Fruit fly (Drosophila melanogaster) whole organism, prepupa: Measurements from ENCODE around the gene CG15506.

Source experiments
- Blimp-1 ChIP-seq: fragments of 200-800 bp; sonication (Bioruptor generic); optimal IDR thresholded peaks from 3 replicates; lab custom pipeline; 2017; ENCODE audit warnings: missing biosample characterization, missing genetic modification characterization, mild to moderate bottlenecking, moderate library complexity, missing genetic modification reagents
- CG10631 ChIP-seq: fragments of 200-800 bp; sonication (Bioruptor generic); optimal IDR thresholded peaks from 2 replicates; lab custom pipeline; 2016; ENCODE audit warnings: missing biosample characterization, missing genetic modification characterization
- CG10669 ChIP-seq: fragments of 200-800 bp; sonication (Bioruptor generic); optimal IDR thresholded peaks from 3 replicates; lab custom pipeline; 2018; ENCODE audit warnings: missing biosample characterization, mild to moderate bottlenecking, missing genetic modification characterization, moderate library complexity
- CG11294 ChIP-seq: fragments of 200-800 bp; sonication (Bioruptor generic); IDR thresholded peaks from 2 replicates; pipeline ENCODE4 v1.3.6; 2022; ENCODE audit warnings: missing biosample characterization, missing genetic modification characterization
- CG11762 ChIP-seq: fragments of 200-800 bp; sonication (Bioruptor generic); optimal IDR thresholded peaks from 3 replicates; lab custom pipeline; 2016; ENCODE audit warnings: missing biosample characterization, missing genetic modification characterization; ENCODE audit not compliant: insufficient read depth
- CG11902 ChIP-seq: fragments of 200-800 bp; sonication (Bioruptor generic); optimal IDR thresholded peaks from 3 replicates; lab custom pipeline; 2016; ENCODE audit warnings: missing biosample characterization, missing genetic modification characterization
- CG15336 ChIP-seq: fragments of 200-800 bp; sonication (Bioruptor generic); IDR thresholded peaks from 2 replicates; pipeline ENCODE4 v1.3.6; 2022; ENCODE audit warnings: missing biosample characterization, missing genetic modification characterization
- CG1621 ChIP-seq: fragments of 200-800 bp; sonication (Bioruptor generic); optimal IDR thresholded peaks from 3 replicates; lab custom pipeline; 2018; ENCODE audit warnings: missing biosample characterization, mild to moderate bottlenecking, missing genetic modification characterization
- CG16779 ChIP-seq: fragments of 200-800 bp; sonication (Bioruptor generic); optimal IDR thresholded peaks from 3 replicates; lab custom pipeline; 2017; ENCODE audit warnings: missing biosample characterization, mild to moderate bottlenecking, missing genetic modification characterization
- CG3032 ChIP-seq: fragments of 200-800 bp; optimal IDR thresholded peaks from 2 replicates; lab custom pipeline; 2019; ENCODE audit warnings: missing biosample characterization, mild to moderate bottlenecking, missing genetic modification characterization, moderate library complexity
- CG31627 ChIP-seq: fragments of 200-800 bp; sonication (Bioruptor generic); optimal IDR thresholded peaks from 3 replicates; lab custom pipeline; 2016; ENCODE audit warnings: missing biosample characterization, missing genetic modification characterization
- CG32006 ChIP-seq: fragments of 200-800 bp; sonication (Bioruptor generic); optimal IDR thresholded peaks from 3 replicates; lab custom pipeline; 2017; ENCODE audit warnings: missing biosample characterization, mild to moderate bottlenecking, missing genetic modification characterization
- CG3919 ChIP-seq: fragments of 200-800 bp; sonication (Bioruptor generic); optimal IDR thresholded peaks from 3 replicates; lab custom pipeline; 2016; ENCODE audit warnings: missing biosample characterization, missing genetic modification characterization
- CG4318 ChIP-seq: fragments of 200-800 bp; sonication (Bioruptor generic); optimal IDR thresholded peaks from 3 replicates; lab custom pipeline; 2017; ENCODE audit warnings: missing biosample characterization, mild to moderate bottlenecking, missing genetic modification characterization
- CG6163 ChIP-seq: fragments of 200-800 bp; sonication (Bioruptor generic); IDR thresholded peaks from 3 replicates; pipeline ENCODE4 v1.3.6; 2022; ENCODE audit warnings: missing biosample characterization, missing genetic modification characterization
- CG6792 ChIP-seq: fragments of 200-800 bp; sonication (Bioruptor generic); optimal IDR thresholded peaks from 3 replicates; lab custom pipeline; 2016; ENCODE audit warnings: missing biosample characterization, missing genetic modification characterization
- CG6808 ChIP-seq: fragments of 200-800 bp; sonication (Bioruptor generic); optimal IDR thresholded peaks from 3 replicates; lab custom pipeline; 2017; ENCODE audit warnings: missing biosample characterization, missing genetic modification characterization, mild to moderate bottlenecking, moderate library complexity, missing genetic modification reagents
- CG6854 ChIP-seq: fragments of 200-800 bp; sonication (Bioruptor generic); optimal IDR thresholded peaks from 2 replicates; lab custom pipeline; 2017; ENCODE audit warnings: missing biosample characterization, mild to moderate bottlenecking, missing genetic modification characterization
- CG7368 ChIP-seq: fragments of 200-800 bp; sonication (Bioruptor generic); optimal IDR thresholded peaks from 3 replicates; lab custom pipeline; 2016; ENCODE audit warnings: missing biosample characterization, missing genetic modification characterization
- CG8119 ChIP-seq: fragments of 200-800 bp; sonication (Bioruptor generic); IDR thresholded peaks from 3 replicates; pipeline ENCODE4 v1.3.6; 2022; ENCODE audit warnings: missing biosample characterization, missing genetic modification characterization
- CG8319 ChIP-seq: fragments of 200-800 bp; sonication (Bioruptor generic); optimal IDR thresholded peaks from 3 replicates; lab custom pipeline; 2016; ENCODE audit warnings: missing biosample characterization, missing genetic modification characterization
- CG8632 ChIP-seq: fragments of 200-800 bp; sonication (Bioruptor generic); optimal IDR thresholded peaks from 3 replicates; lab custom pipeline; 2016; ENCODE audit warnings: missing biosample characterization, missing genetic modification characterization
- CG9139 ChIP-seq: fragments of 200-800 bp; sonication (Bioruptor generic); optimal IDR thresholded peaks from 3 replicates; lab custom pipeline; 2017; ENCODE audit warnings: missing biosample characterization, mild to moderate bottlenecking, missing genetic modification characterization
- Eip78C ChIP-seq: fragments of 200-800 bp; sonication (Bioruptor generic); peaks from one replicate; lab custom pipeline; 2016; ENCODE audit warnings: missing biosample characterization, missing genetic modification characterization
- Ets21C ChIP-seq: fragments of 200-800 bp; sonication (Bioruptor generic); optimal IDR thresholded peaks from 3 replicates; lab custom pipeline; 2016; ENCODE audit warnings: missing biosample characterization, missing genetic modification characterization
- Gug ChIP-seq: fragments of 200-800 bp; sonication (Bioruptor generic); IDR thresholded peaks from 2 replicates; pipeline ENCODE4 v1.3.6; 2022; ENCODE audit warnings: missing biosample characterization, missing genetic modification characterization
- Hr38 ChIP-seq: sonication (Bioruptor generic); optimal IDR thresholded peaks from 2 replicates; lab custom pipeline; 2016; ENCODE audit warnings: missing biosample characterization, missing genetic modification characterization
- Hr4 ChIP-seq: fragments of 200-800 bp; sonication (Bioruptor generic); optimal IDR thresholded peaks from 3 replicates; lab custom pipeline; 2016; ENCODE audit warnings: missing biosample characterization, missing genetic modification characterization
- Lpt ChIP-seq: fragments of 200-800 bp; sonication (Bioruptor generic); optimal IDR thresholded peaks from 3 replicates; lab custom pipeline; 2016; ENCODE audit warnings: missing biosample characterization, missing genetic modification characterization
- Met ChIP-seq: fragments of 200-800 bp; sonication (Bioruptor generic); optimal IDR thresholded peaks from 3 replicates; lab custom pipeline; 2016; ENCODE audit warnings: missing biosample characterization, missing genetic modification characterization
- OdsH ChIP-seq: fragments of 200-800 bp; sonication (Bioruptor generic); optimal IDR thresholded peaks from 3 replicates; lab custom pipeline; 2016; ENCODE audit warnings: missing biosample characterization, missing genetic modification characterization
- Smox ChIP-seq: fragments of 200-800 bp; sonication (Bioruptor generic); optimal IDR thresholded peaks from 3 replicates; lab custom pipeline; 2016; ENCODE audit warnings: missing biosample characterization, missing genetic modification characterization
- Sox102F ChIP-seq: fragments of 200-800 bp; sonication (Bioruptor generic); optimal IDR thresholded peaks from 2 replicates; lab custom pipeline; 2016; ENCODE audit warnings: missing biosample characterization, mild to moderate bottlenecking, missing genetic modification characterization
- Sox15 ChIP-seq: fragments of 200-800 bp; sonication (Bioruptor generic); optimal IDR thresholded peaks from 3 replicates; lab custom pipeline; 2016; ENCODE audit warnings: missing biosample characterization, missing genetic modification characterization
- achi ChIP-seq: fragments of 200-800 bp; sonication (Bioruptor generic); optimal IDR thresholded peaks from 3 replicates; lab custom pipeline; 2016; ENCODE audit warnings: missing biosample characterization, missing genetic modification characterization
- acj6 ChIP-seq: fragments of 200-800 bp; sonication (Bioruptor generic); optimal IDR thresholded peaks from 3 replicates; lab custom pipeline; 2016; ENCODE audit warnings: missing biosample characterization, missing genetic modification characterization
- cyc ChIP-seq: fragments of 200-800 bp; sonication (Bioruptor generic); optimal IDR thresholded peaks from 3 replicates; lab custom pipeline; 2016; ENCODE audit warnings: missing biosample characterization, missing genetic modification characterization
- dac ChIP-seq: fragments of 200-800 bp; sonication (Bioruptor generic); optimal IDR thresholded peaks from 2 replicates; lab custom pipeline; 2017; ENCODE audit warnings: missing biosample characterization, mild to moderate bottlenecking, missing genetic modification characterization
- eg ChIP-seq: fragments of 200-800 bp; sonication (Bioruptor generic); IDR thresholded peaks from 3 replicates; pipeline ENCODE4 v1.3.6; 2022; ENCODE audit warnings: missing biosample characterization, missing genetic modification characterization
- esn ChIP-seq: fragments of 200-800 bp; sonication (Bioruptor generic); optimal IDR thresholded peaks from 2 replicates; lab custom pipeline; 2016; ENCODE audit warnings: missing biosample characterization, mild to moderate bottlenecking, missing genetic modification characterization, moderate library complexity
- fd59A ChIP-seq: fragments of 200-800 bp; sonication (Bioruptor generic); optimal IDR thresholded peaks from 2 replicates; lab custom pipeline; 2017; ENCODE audit warnings: missing biosample characterization, mild to moderate bottlenecking, missing genetic modification characterization, missing genetic modification reagents
- fd85E ChIP-seq: fragments of 200-800 bp; sonication (Bioruptor generic); optimal IDR thresholded peaks from 3 replicates; lab custom pipeline; 2016; ENCODE audit warnings: missing biosample characterization, missing genetic modification characterization
- lz ChIP-seq: fragments of 200-800 bp; sonication (Bioruptor generic); optimal IDR thresholded peaks from 3 replicates; lab custom pipeline; 2016; ENCODE audit warnings: missing biosample characterization, missing genetic modification characterization
- pdm3 ChIP-seq: fragments of 200-800 bp; sonication (Bioruptor generic); optimal IDR thresholded peaks from 3 replicates; lab custom pipeline; 2016; ENCODE audit warnings: missing biosample characterization, missing genetic modification characterization
- salr ChIP-seq, 2 experiments: fragments of 200-800 bp; sonication (Bioruptor generic); optimal IDR thresholded peaks; 3 replicates each; lab custom pipeline; 2016 to 2018; ENCODE audit warnings: missing biosample characterization in 2 of 2, missing genetic modification characterization in 2 of 2, mild to moderate bottlenecking in 1 of 2
- spab ChIP-seq: fragments of 200-800 bp; sonication (Bioruptor generic); optimal IDR thresholded peaks from 2 replicates; lab custom pipeline; 2017; ENCODE audit warnings: missing biosample characterization, mild to moderate bottlenecking, missing genetic modification characterization, missing genetic modification reagents
- ss ChIP-seq, 2 experiments: fragments of 200-800 bp; sonication (Bioruptor generic); optimal IDR thresholded peaks; 2 replicates in 1 of 2; 3 replicates in 1 of 2; lab custom pipeline; 2017 to 2018; ENCODE audit warnings: mild to moderate bottlenecking in 2 of 2, missing biosample characterization in 2 of 2, missing genetic modification characterization in 2 of 2, moderate library complexity in 1 of 2
- svp ChIP-seq: fragments of 200-800 bp; sonication (Bioruptor generic); peaks from one replicate; lab custom pipeline; 2016; ENCODE audit warnings: missing biosample characterization, missing genetic modification characterization
- topi ChIP-seq: fragments of 200-800 bp; sonication (Bioruptor generic); optimal IDR thresholded peaks from 3 replicates; lab custom pipeline; 2016; ENCODE audit warnings: missing biosample characterization, missing genetic modification characterization
- vri ChIP-seq: fragments of 200-800 bp; sonication (Bioruptor generic); optimal IDR thresholded peaks from 3 replicates; lab custom pipeline; 2016; ENCODE audit warnings: missing biosample characterization, mild to moderate bottlenecking, missing genetic modification characterization

Gene CG15506

dm6 chr3R:29726277-29726676 is 7.8 kb downstream of the CG15506 start:
- TF ChIP-seq Hr38 (GFP tag; lab: Kevin White, UChicago) = no peak
- TF ChIP-seq CG6163 (GFP tag; lab: Robert Waterston, UW) = peak; percentile 24; the same call in 2 of the 3 replicates

- TF ChIP-seq CG8632 (GFP tag; lab: Kevin White, UChicago) = peak; percentile 97
- TF ChIP-seq spab (GFP tag; lab: Kevin White, UChicago) = peak; percentile 99
- TF ChIP-seq OdsH (GFP tag; lab: Kevin White, UChicago) = peak; percentile 99
- peak; percentile 100 for TF ChIP-seq svp
- peak; percentile 96 to 97 for TF ChIP-seq salr (GFP tag; optimal IDR thresholded peaks at IDR 0.05; lab: Kevin White, UChicago)
- peak; percentile 98 for TF ChIP-seq vri
- TF ChIP-seq CG16779 (tag; lab: Kevin White, UChicago) = peak; percentile 95
- TF ChIP-seq CG3032 = peak; percentile 99
- TF ChIP-seq CG1621 (tag; lab: Kevin White, UChicago) = peak; percentile 98
- peak; percentile 100 for TF ChIP-seq CG6163 (GFP tag; lab: Robert Waterston, UW)
- peak; percentile 98 for TF ChIP-seq CG9139 (GFP tag; lab: Kevin White, UChicago)
- peak; percentile 98 for TF ChIP-seq Lpt (GFP tag; lab: Kevin White, UChicago)
- peak; percentile 100 for TF ChIP-seq CG8119 (GFP tag; lab: Robert Waterston, UW)
- TF ChIP-seq topi (GFP tag; lab: Kevin White, UChicago) = peak; percentile 100
- TF ChIP-seq CG32006 (GFP tag; lab: Kevin White, UChicago) = peak; percentile 98
- peak; percentile 100 for TF ChIP-seq Eip78C (GFP tag; lab: Kevin White, UChicago)
- peak; percentile 98 for TF ChIP-seq Hr38 (GFP tag; lab: Kevin White, UChicago)
- TF ChIP-seq Met (GFP tag; lab: Kevin White, UChicago) = peak; percentile 99
- peak; percentile 99 for TF ChIP-seq acj6 (GFP tag; lab: Kevin White, UChicago)
- TF ChIP-seq CG6792 = peak; percentile 99
- peak; percentile 96 for TF ChIP-seq fd85E
- TF ChIP-seq Blimp-1 (GFP tag; lab: Kevin White, UChicago) = peak; percentile 96
- TF ChIP-seq Sox102F (GFP tag; lab: Kevin White, UChicago) = peak; percentile 98
- TF ChIP-seq CG3919 = peak; percentile 99
- peak; percentile 100 for TF ChIP-seq cyc (GFP tag; lab: Kevin White, UChicago)
- TF ChIP-seq dac (GFP tag; lab: Kevin White, UChicago) = peak; percentile 98
- peak; percentile 100 for TF ChIP-seq CG11902 (GFP tag; lab: Kevin White, UChicago)
- TF ChIP-seq ss (GFP tag; optimal IDR thresholded peaks at IDR 0.05; lab: Kevin White, UChicago) = peak; percentile 96 to 98
- TF ChIP-seq CG8319 (GFP tag; lab: Kevin White, UChicago) = peak; percentile 99
- peak; percentile 99 for TF ChIP-seq Hr4 (GFP tag; lab: Kevin White, UChicago)
- TF ChIP-seq Ets21C = peak; percentile 99
- peak; percentile 99 for TF ChIP-seq CG10631
- TF ChIP-seq eg (GFP tag; lab: Robert Waterston, UW) = peak; percentile 100
- TF ChIP-seq pdm3 = peak; percentile 99
- TF ChIP-seq CG6854 (GFP tag; lab: Kevin White, UChicago) = peak; percentile 97
- TF ChIP-seq achi (GFP tag; lab: Kevin White, UChicago) = peak; percentile 98
- peak; percentile 100 for TF ChIP-seq Gug (GFP tag; lab: Robert Waterston, UW)
- TF ChIP-seq Smox (GFP tag; lab: Kevin White, UChicago) = peak; percentile 99
- TF ChIP-seq CG11762 (GFP tag; lab: Kevin White, UChicago) = peak; percentile 99
- peak; percentile 99 for TF ChIP-seq esn (GFP tag; lab: Kevin White, UChicago)
- peak; percentile 99 for TF ChIP-seq Sox15 (GFP tag; lab: Kevin White, UChicago)
- TF ChIP-seq fd59A (GFP tag; lab: Kevin White, UChicago) = peak; percentile 98
- peak; percentile 99 for TF ChIP-seq CG10669 (GFP tag; lab: Kevin White, UChicago)
- TF ChIP-seq CG6808 (GFP tag; lab: Kevin White, UChicago) = peak; percentile 98
- TF ChIP-seq CG15336 (GFP tag; lab: Robert Waterston, UW) = peak; percentile 100
- TF ChIP-seq lz (GFP tag; lab: Kevin White, UChicago) = peak; percentile 99
- peak; percentile 99 for TF ChIP-seq CG31627 (GFP tag; lab: Kevin White, UChicago)
- TF ChIP-seq CG7368 (GFP tag; lab: Kevin White, UChicago) = peak; percentile 99
- TF ChIP-seq CG4318 (GFP tag; lab: Kevin White, UChicago) = peak; percentile 97
- peak; percentile 100 for TF ChIP-seq CG11294
Measured at dm6 chr3R:29736678-29737093, 18.2 kb downstream of the CG15506 start, which contains the start of the genes CG7601 and CIA30. Gene CG7601, minus strand, starts transcription at chr3R:29736745. Gene CIA30, plus strand, starts transcription at chr3R:29736965.
